Worm (Caenorhabditis elegans) whole organism, L1 larva: Measurements from ENCODE around the gene sinh-1.

ENCODE experiments used
- aha-1 ChIP-seq: fragments of 150-350 bp; optimal IDR thresholded peaks from 2 replicates; lab custom pipeline; 2014; ENCODE audit warnings: missing biosample characterization, missing genetic modification characterization
- ceh-88 ChIP-seq: fragments of 200-800 bp; sonication (Bioruptor generic); IDR thresholded peaks from 2 replicates; pipeline ENCODE4 v1.3.6; 2022; ENCODE audit warnings: missing genetic modification characterization, missing compliant biosample characterization
- ces-1 ChIP-seq: fragments of 150-350 bp; optimal IDR thresholded peaks from 2 replicates; lab custom pipeline; 2014; ENCODE audit warnings: missing biosample characterization, missing genetic modification reagents, missing genetic modification characterization
- dpl-1 ChIP-seq, 3 experiments: fragments of 150-350 bp in 2 of 3; sonication (generic microtip) in 1 of 3; optimal IDR thresholded peaks; 2 replicates each; lab custom pipeline; 2014 to 2017; ENCODE audit warnings: missing biosample characterization in 3 of 3, missing genetic modification characterization in 3 of 3, missing genetic modification reagents in 3 of 3
- dsc-1 ChIP-seq: sonication (generic microtip); optimal IDR thresholded peaks from 2 replicates; lab custom pipeline; 2016; ENCODE audit warnings: mild to moderate bottlenecking, missing genetic modification characterization, missing compliant biosample characterization
- efl-1 ChIP-seq, 4 experiments: fragments of 150-350 bp; optimal IDR thresholded peaks in 3 of 4; peaks in 1 of 4; 1 replicate in 1 of 4; 2 replicates in 3 of 4; lab custom pipeline; 2014; ENCODE audit warnings: missing biosample characterization in 2 of 4, missing genetic modification characterization in 2 of 4, missing genetic modification reagents in 2 of 4
- efl-3 ChIP-seq: fragments of 200-800 bp; sonication (Bioruptor generic); optimal IDR thresholded peaks from 2 replicates; lab custom pipeline; 2018; ENCODE audit warnings: mild to moderate bottlenecking, missing genetic modification characterization, missing compliant biosample characterization
- egl-13 ChIP-seq: sonication (generic microtip); optimal IDR thresholded peaks from 2 replicates; lab custom pipeline; 2016; ENCODE audit warnings: missing genotype, missing genetic modification reagents, missing genetic modification characterization, missing compliant biosample characterization
- egl-27 ChIP-seq, 2 experiments: fragments of 150-350 bp in 1 of 2; sonication (generic microtip); optimal IDR thresholded peaks; 3 replicates each; lab custom pipeline; 2017 to 2018; ENCODE audit warnings: missing biosample characterization in 2 of 2, missing genetic modification characterization in 2 of 2, missing genetic modification reagents in 2 of 2
- elt-2 ChIP-seq: sonication (generic microtip); optimal IDR thresholded peaks from 2 replicates; lab custom pipeline; 2016; ENCODE audit warnings: missing genetic modification characterization, mild to moderate bottlenecking, inconsistent platforms, missing compliant biosample characterization, missing genetic modification reagents
- fkh-10 ChIP-seq: sonication (generic microtip); optimal IDR thresholded peaks from 2 replicates; lab custom pipeline; 2017; ENCODE audit warnings: missing biosample characterization, missing genetic modification reagents, missing genetic modification characterization
- fos-1 ChIP-seq: fragments of 150-350 bp; optimal IDR thresholded peaks from 2 replicates; lab custom pipeline; 2014; ENCODE audit warnings: missing biosample characterization, missing genetic modification characterization
- hlh-4 ChIP-seq: sonication (generic microtip); optimal IDR thresholded peaks from 2 replicates; lab custom pipeline; 2016; ENCODE audit warnings: mild to moderate bottlenecking, missing genetic modification characterization, missing compliant biosample characterization
- isw-1 ChIP-seq: fragments of 200-800 bp; sonication (Bioruptor generic); IDR thresholded peaks from 2 replicates; pipeline ENCODE4 v1.3.6; 2022; ENCODE audit warnings: missing genetic modification characterization, missing compliant biosample characterization
- jun-1 ChIP-seq: fragments of 150-350 bp; optimal IDR thresholded peaks from 2 replicates; lab custom pipeline; 2014; ENCODE audit warnings: missing biosample characterization, missing genetic modification reagents, missing genetic modification characterization
- lin-14 ChIP-seq: fragments of 200-800 bp; sonication (Bioruptor generic); optimal IDR thresholded peaks from 2 replicates; lab custom pipeline; 2018; ENCODE audit warnings: mild to moderate bottlenecking, missing genetic modification characterization, moderate library complexity, missing compliant biosample characterization
- lin-15B ChIP-seq: fragments of 150-350 bp; sonication (generic microtip); optimal IDR thresholded peaks from 3 replicates; lab custom pipeline; 2014; ENCODE audit warnings: missing biosample characterization, missing genetic modification characterization
- lin-35 ChIP-seq, 2 experiments: fragments of 150-350 bp; optimal IDR thresholded peaks; 2 replicates each; lab custom pipeline; 2014; ENCODE audit warnings: missing biosample characterization in 2 of 2, missing genetic modification characterization in 2 of 2, missing genetic modification reagents in 2 of 2
- mef-2 ChIP-seq: fragments of 150-350 bp; optimal IDR thresholded peaks from 2 replicates; lab custom pipeline; 2014; ENCODE audit warnings: missing biosample characterization, missing genetic modification characterization
- nhr-11 ChIP-seq: fragments of 150-350 bp; optimal IDR thresholded peaks from 2 replicates; lab custom pipeline; 2014; ENCODE audit warnings: missing biosample characterization, missing genetic modification characterization
- nhr-12 ChIP-seq: sonication (generic microtip); optimal IDR thresholded peaks from 2 replicates; lab custom pipeline; 2017; ENCODE audit warnings: missing biosample characterization, missing genetic modification characterization
- nhr-19 ChIP-seq: fragments of 200-800 bp; sonication (Bioruptor generic); conservative IDR thresholded peaks from 2 replicates; pipeline ENCODE4 v1.3.6; 2022; ENCODE audit warnings: missing genetic modification characterization, missing compliant biosample characterization
- nhr-28 ChIP-seq: fragments of 150-350 bp; optimal IDR thresholded peaks from 2 replicates; lab custom pipeline; 2014; ENCODE audit warnings: missing biosample characterization, missing genetic modification characterization
- nhr-71 ChIP-seq: sonication (generic microtip); optimal IDR thresholded peaks from 2 replicates; lab custom pipeline; 2016; ENCODE audit warnings: mild to moderate bottlenecking, missing genetic modification characterization, moderate library complexity, missing compliant biosample characterization
- pqm-1 ChIP-seq: sonication (generic microtip); optimal IDR thresholded peaks from 3 replicates; lab custom pipeline; 2017; ENCODE audit warnings: missing biosample characterization, missing genetic modification characterization
- rnt-1 ChIP-seq: sonication (generic microtip); optimal IDR thresholded peaks from 2 replicates; lab custom pipeline; 2016; ENCODE audit warnings: mild to moderate bottlenecking, missing genetic modification characterization, moderate library complexity, missing compliant biosample characterization
- skn-1 ChIP-seq: fragments of 150-350 bp; optimal IDR thresholded peaks from 2 replicates; lab custom pipeline; 2014; ENCODE audit warnings: missing biosample characterization, missing genetic modification characterization
- snpc-4 ChIP-seq: fragments of 150-350 bp; optimal IDR thresholded peaks from 2 replicates; lab custom pipeline; 2014; ENCODE audit warnings: missing biosample characterization, missing genetic modification characterization
- sptf-1 ChIP-seq: fragments of 150-350 bp; optimal IDR thresholded peaks from 2 replicates; lab custom pipeline; 2014; ENCODE audit warnings: missing biosample characterization, missing genetic modification characterization
- sup-37 ChIP-seq: fragments of 200-800 bp; sonication (Bioruptor generic); optimal IDR thresholded peaks from 2 replicates; lab custom pipeline; 2018; ENCODE audit warnings: mild to moderate bottlenecking, missing genetic modification characterization, missing compliant biosample characterization
- swsn-7 ChIP-seq: sonication (generic microtip); optimal IDR thresholded peaks from 2 replicates; lab custom pipeline; 2016; ENCODE audit warnings: missing genetic modification characterization, missing compliant biosample characterization
- tbx-2 ChIP-seq: sonication (generic microtip); optimal IDR thresholded peaks from 2 replicates; lab custom pipeline; 2016; ENCODE audit warnings: missing genetic modification characterization, missing compliant biosample characterization
- tlp-1 ChIP-seq: fragments of 150-350 bp; optimal IDR thresholded peaks from 2 replicates; lab custom pipeline; 2014; ENCODE audit warnings: missing biosample characterization, missing genetic modification characterization
- unc-130 ChIP-seq: fragments of 150-350 bp; optimal IDR thresholded peaks from 2 replicates; lab custom pipeline; 2017; ENCODE audit warnings: missing biosample characterization, missing genetic modification characterization, inconsistent platforms
- unc-62 ChIP-seq: fragments of 150-350 bp; optimal IDR thresholded peaks from 2 replicates; lab custom pipeline; 2014; ENCODE audit warnings: missing biosample characterization, missing genetic modification reagents, missing genetic modification characterization
- unc-86 ChIP-seq: sonication (generic microtip); optimal IDR thresholded peaks from 2 replicates; lab custom pipeline; 2016; ENCODE audit warnings: missing genetic modification characterization, missing compliant biosample characterization
- unc-98 ChIP-seq: fragments of 200-800 bp; sonication (Bioruptor generic); IDR thresholded peaks from 2 replicates; pipeline ENCODE4 v1.3.6; 2022; ENCODE audit warnings: missing genetic modification characterization, missing compliant biosample characterization
- zag-1 ChIP-seq: fragments of 150-350 bp; optimal IDR thresholded peaks from 2 replicates; lab custom pipeline; 2014; ENCODE audit warnings: missing biosample characterization, missing genetic modification characterization
- ztf-11 ChIP-seq, 2 experiments: sonication (generic microtip); optimal IDR thresholded peaks; 2 replicates each; lab custom pipeline; 2016 to 2017; ENCODE audit warnings: missing genetic modification characterization in 2 of 2, missing biosample characterization in 1 of 2, missing compliant biosample characterization in 1 of 2

The sinh-1 gene

DNA sequence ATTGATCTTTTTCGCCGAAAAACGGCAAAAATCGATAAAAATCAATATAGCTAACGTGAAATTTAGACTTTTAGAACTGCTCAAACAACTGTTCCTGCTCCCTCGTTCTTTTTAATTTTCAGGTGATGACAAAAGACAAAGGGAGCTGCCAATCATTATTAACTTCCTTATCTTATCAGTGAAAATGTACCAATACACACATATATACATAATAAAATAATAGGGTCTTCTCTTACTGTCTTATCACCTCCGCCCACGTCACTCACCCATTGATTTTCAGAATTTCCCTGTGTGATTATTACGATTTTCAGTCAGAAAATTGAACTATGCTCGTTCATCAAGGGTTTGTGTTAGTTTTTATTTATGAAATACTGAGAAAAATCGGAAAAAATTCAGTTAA, 42.4 kb upstream of the sinh-1 start, which contains the start of gene Y57A10A.14:
TSS of gene Y57A10A.14 (plus strand) at position 228 of the 400 bp plus-strand sequence.
- TF ChIP-seq egl-27 (tag; optimal IDR thresholded peaks at IDR 0.05; lab: Kevin White, UChicago) (no peak), ces-1 (GFP tag; lab: Kevin White, UChicago) (no peak), nhr-28 (tag; lab: Kevin White, UChicago) (no peak), isw-1 (no peak), tlp-1 (peak; percentile 72), tbx-2 (tag; lab: Kevin White, UChicago) (no peak), nhr-71 (tag; lab: Kevin White, UChicago) (no peak), zag-1 (tag; lab: Kevin White, UChicago) (no peak), jun-1 (tag; lab: Kevin White, UChicago) (peak; percentile 39), ceh-88 (no peak), skn-1 (tag; lab: Kevin White, UChicago) (no peak), lin-35 (GFP tag; optimal IDR thresholded peaks at IDR 0.05; lab: Kevin White, UChicago) (peak in 1 of 2 experiments; percentile 19), nhr-19 (GFP tag; lab: Robert Waterston, UW) (no peak), pqm-1 (peak; percentile 52), dpl-1 (GFP tag; optimal IDR thresholded peaks at IDR 0.05; lab: Kevin White, UChicago) (peak in 1 of 3 experiments; percentile 4), efl-3 (GFP tag; lab: Kevin White, UChicago) (no peak), efl-1 (optimal IDR thresholded peaks at IDR 0.05; lab: Kevin White, UChicago) (no peak), efl-1 (GFP tag; optimal IDR thresholded peaks at IDR 0.05 in 1 of 2; lab: Kevin White, UChicago) (peak in 1 of 2 experiments; percentile 88), hlh-4 (tag; lab: Kevin White, UChicago) (no peak), dsc-1 (no peak), elt-2 (peak; percentile 91), mef-2 (tag; lab: Kevin White, UChicago) (no peak)

DNA sequence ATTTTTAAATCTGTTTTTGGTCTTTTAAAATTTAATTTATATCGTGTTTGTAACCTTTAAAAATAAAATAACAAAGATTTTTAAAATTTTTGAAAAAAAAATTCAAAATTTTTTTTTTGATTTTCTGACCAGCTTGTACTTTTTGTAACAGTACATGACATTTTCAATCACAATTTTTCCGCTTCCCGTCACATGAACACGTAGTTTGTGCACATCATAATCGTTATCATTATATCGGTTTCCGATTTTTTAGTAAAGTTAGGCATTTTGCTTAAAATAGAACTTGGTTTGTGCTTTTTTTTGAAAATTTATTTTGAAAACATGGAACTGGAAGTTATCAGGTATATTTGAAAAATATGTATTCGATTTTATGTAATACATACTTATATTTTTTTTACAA, 41.4 kb upstream of the sinh-1 start:
- TF ChIP-seq rnt-1 (tag; lab: Kevin White, UChicago) (no peak), elt-2 (peak; percentile 47)

DNA sequence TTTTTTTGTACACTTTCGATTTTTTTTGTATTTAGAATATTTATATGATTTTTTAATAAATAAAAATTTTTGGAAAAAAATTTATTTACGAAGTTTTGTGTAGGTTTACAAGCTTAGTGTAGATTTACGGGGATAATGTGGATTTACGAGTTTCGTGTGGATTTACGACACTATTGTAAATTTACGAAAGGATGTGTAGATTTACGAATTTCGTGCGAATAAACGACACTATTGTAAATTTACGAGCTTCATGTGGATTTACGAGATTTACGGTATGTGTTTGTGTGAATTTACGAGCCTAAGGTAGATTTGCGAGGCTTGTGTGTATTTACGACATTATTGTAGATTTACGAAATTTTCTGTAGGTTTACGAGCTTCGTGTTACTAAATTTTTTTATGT, 38.9 kb upstream of the sinh-1 start:
- TF ChIP-seq ztf-11 (tag; optimal IDR thresholded peaks at IDR 0.05; lab: Kevin White, UChicago), result no peak
- no peak for TF ChIP-seq efl-1 (optimal IDR thresholded peaks at IDR 0.05; lab: Kevin White, UChicago)
- TF ChIP-seq efl-1 (GFP tag; optimal IDR thresholded peaks at IDR 0.05 in 1 of 2; lab: Kevin White, UChicago), result peak in 1 of 2 experiments; percentile 67

DNA sequence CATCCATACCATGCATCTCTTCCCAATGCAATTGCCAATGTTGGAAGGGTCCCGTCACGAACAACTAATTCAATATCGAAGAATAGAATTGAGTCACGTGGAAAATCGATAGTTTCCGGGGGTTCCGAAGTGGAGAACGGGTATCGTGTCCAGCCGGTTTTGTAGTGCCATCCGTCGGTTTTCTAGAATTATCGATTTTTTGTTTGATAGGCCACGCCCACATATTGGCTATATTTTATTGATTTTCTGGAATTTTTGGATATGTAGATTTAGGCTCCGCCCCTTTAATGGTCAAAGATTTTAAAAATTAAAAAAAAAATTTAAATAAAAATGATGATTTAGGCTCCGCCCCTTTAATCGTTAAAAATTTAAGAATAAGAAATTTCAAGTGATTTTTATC, 28.9 kb upstream of the sinh-1 start:
- no peak for TF ChIP-seq nhr-71 (tag; lab: Kevin White, UChicago)
- no peak for TF ChIP-seq efl-1 (optimal IDR thresholded peaks at IDR 0.05; lab: Kevin White, UChicago)
- TF ChIP-seq efl-1 (GFP tag; optimal IDR thresholded peaks at IDR 0.05 in 1 of 2; lab: Kevin White, UChicago), result peak in 1 of 2 experiments; percentile 75

DNA sequence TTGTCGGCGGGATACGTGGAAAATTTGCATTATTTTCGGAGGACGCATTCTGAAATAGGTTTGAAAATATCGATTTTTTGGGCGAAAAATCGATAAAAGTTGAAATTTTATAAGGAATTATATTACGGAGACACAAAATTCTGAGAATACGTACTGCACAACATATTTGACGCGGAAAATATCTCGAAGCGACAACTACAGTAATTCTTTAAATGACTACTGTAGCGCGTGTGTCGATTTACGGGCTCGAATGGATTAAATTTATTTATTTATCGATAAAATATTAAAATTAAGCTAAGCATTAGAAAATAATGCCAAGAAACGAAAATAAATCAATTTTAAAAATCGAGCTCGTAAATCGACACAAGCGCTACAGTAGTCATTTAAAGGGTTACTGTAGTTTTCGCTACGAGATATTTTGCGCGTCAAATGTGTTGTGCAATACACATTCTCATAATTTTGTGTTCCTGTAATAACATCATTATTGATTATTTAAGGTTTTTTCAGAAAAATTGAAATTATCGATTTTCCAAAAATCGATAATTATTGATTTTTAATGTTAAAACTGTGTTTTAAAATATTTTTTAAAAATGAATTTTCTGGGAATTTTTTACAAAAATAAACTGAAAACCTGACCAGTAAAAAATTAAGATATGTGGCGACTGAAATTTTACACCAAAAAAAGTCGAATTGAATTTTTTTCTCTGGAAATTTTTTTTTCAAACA, 28.0 kb upstream of the sinh-1 start, which contains the start of gene polg-1:
TSS of gene polg-1 (minus strand) at position 51 of the 726 bp plus-strand sequence.
- no peak for TF ChIP-seq egl-13 (tag; lab: Kevin White, UChicago)
- no peak for TF ChIP-seq mef-2 (tag; lab: Kevin White, UChicago)
- no peak for TF ChIP-seq fos-1
- TF ChIP-seq unc-98 (GFP tag; lab: Robert Waterston, UW), result no peak
- TF ChIP-seq snpc-4, result no peak
- no peak for TF ChIP-seq aha-1 (tag; lab: Kevin White, UChicago)
- no peak for TF ChIP-seq egl-27 (tag; optimal IDR thresholded peaks at IDR 0.05; lab: Kevin White, UChicago)
- no peak for TF ChIP-seq nhr-11 (tag; lab: Kevin White, UChicago)
- TF ChIP-seq sup-37 (GFP tag; lab: Kevin White, UChicago), result no peak
- TF ChIP-seq sptf-1 (tag; lab: Kevin White, UChicago), result no peak
- TF ChIP-seq rnt-1 (tag; lab: Kevin White, UChicago), result no peak
- TF ChIP-seq nhr-12, result no peak
- no peak for TF ChIP-seq unc-130 (tag; lab: Kevin White, UChicago)
- no peak for TF ChIP-seq swsn-7 (tag; lab: Kevin White, UChicago)
- no peak for TF ChIP-seq fkh-10 (GFP tag; lab: Kevin White, UChicago)
- no peak for TF ChIP-seq lin-15B (tag; lab: Kevin White, UChicago)
- TF ChIP-seq unc-62 (GFP tag; lab: Kevin White, UChicago), result no peak
- no peak for TF ChIP-seq unc-86 (tag; lab: Kevin White, UChicago)
- no peak for TF ChIP-seq lin-14
